Worm (Caenorhabditis elegans) whole organism, early embryonic: ENCODE data around the gene Y110A2AL.1.

ENCODE experiments used
- F13C5.2 ChIP-seq: sonication (generic microtip); optimal IDR thresholded peaks from 2 replicates; lab custom pipeline; 2017; ENCODE audit warnings: mild to moderate bottlenecking, missing genetic modification characterization, inconsistent platforms, missing compliant biosample characterization
- ama-1 ChIP-seq: fragments of 150-350 bp; optimal IDR thresholded peaks from 2 replicates; lab custom pipeline; 2014
- ceh-13 ChIP-seq: fragments of 200-800 bp; sonication (Bioruptor generic); optimal IDR thresholded peaks from 2 replicates; lab custom pipeline; 2018; ENCODE audit warnings: mild to moderate bottlenecking, missing genetic modification characterization, missing compliant biosample characterization
- ceh-36 ChIP-seq: sonication (generic microtip); optimal IDR thresholded peaks from 2 replicates; lab custom pipeline; 2016; ENCODE audit warnings: missing genetic modification characterization, inconsistent platforms, missing compliant biosample characterization
- ets-7 ChIP-seq: sonication (generic microtip); optimal IDR thresholded peaks from 2 replicates; lab custom pipeline; 2016; ENCODE audit warnings: missing genotype, missing genetic modification characterization, missing compliant biosample characterization
- hmg-4 ChIP-seq: fragments of 200-800 bp; sonication (Bioruptor generic); optimal IDR thresholded peaks from 2 replicates; lab custom pipeline; 2018; ENCODE audit warnings: mild to moderate bottlenecking, missing genetic modification characterization, missing compliant biosample characterization
- scrt-1 ChIP-seq: fragments of 200-800 bp; sonication (Bioruptor generic); IDR thresholded peaks from 2 replicates; pipeline ENCODE4 v1.3.6; 2022; ENCODE audit warnings: missing genetic modification characterization, missing compliant biosample characterization
- sea-1 ChIP-seq: fragments of 200-800 bp; sonication (Bioruptor generic); conservative IDR thresholded peaks from 2 replicates; pipeline ENCODE4 v1.3.6; 2022; ENCODE audit warnings: missing genetic modification characterization, missing compliant biosample characterization
- tbx-11 ChIP-seq: fragments of 200-800 bp; sonication (Bioruptor generic); IDR thresholded peaks from 2 replicates; pipeline ENCODE4 v1.3.6; 2022; ENCODE audit warnings: missing genetic modification characterization, missing compliant biosample characterization
- tbx-37 ChIP-seq: fragments of 200-800 bp; sonication (Bioruptor generic); conservative IDR thresholded peaks from 2 replicates; pipeline ENCODE4 v1.3.6; 2022; ENCODE audit warnings: missing genetic modification reagents, missing genetic modification characterization, missing compliant biosample characterization

DNA sequence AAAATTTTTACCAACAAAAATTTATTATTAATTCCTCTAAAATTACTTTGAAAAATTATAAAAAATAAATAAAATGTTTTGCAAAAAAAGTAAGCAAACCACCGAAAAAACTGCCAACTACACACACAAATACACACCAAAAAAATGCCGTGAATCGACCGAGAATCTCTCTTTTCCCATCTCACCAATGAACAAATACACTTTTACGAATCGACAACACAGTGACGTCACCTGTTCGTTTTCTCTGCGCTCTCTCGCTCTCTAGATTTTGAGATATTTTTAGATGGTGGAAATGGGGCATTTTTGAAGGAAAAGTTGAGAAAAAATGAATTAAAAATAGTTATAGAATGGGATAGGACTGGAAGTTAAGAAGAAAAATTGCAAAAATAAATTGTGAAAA is 42.8 kb upstream of the Y110A2AL.1 start:
- TF ChIP-seq tbx-37 (GFP tag; lab: Robert Waterston, UW) (no peak), ama-1 (no peak), ets-7 (no peak), scrt-1 (no peak), ceh-13 (GFP tag; lab: Kevin White, UChicago) (no peak), tbx-11 (GFP tag; lab: Robert Waterston, UW) (no peak), sea-1 (GFP tag; lab: Robert Waterston, UW) (no peak), F13C5.2 (no peak), hmg-4 (GFP tag; lab: Kevin White, UChicago) (no peak), ceh-36 (tag; lab: Kevin White, UChicago) (no peak)
